Worm (Caenorhabditis elegans) whole organism, L3 larva: ENCODE data around the gene pes-23.

Experiments
- ama-1 ChIP-seq: fragments of 150-350 bp; optimal IDR thresholded peaks from 2 replicates; lab custom pipeline; 2018
- elt-2 ChIP-seq: sonication (generic microtip); optimal IDR thresholded peaks from 2 replicates; lab custom pipeline; 2016; ENCODE audit warnings: missing genetic modification reagents, mild to moderate bottlenecking, missing genetic modification characterization, missing compliant biosample characterization
- nhr-11 ChIP-seq: fragments of 150-350 bp; optimal IDR thresholded peaks from 2 replicates; lab custom pipeline; 2014; ENCODE audit warnings: missing biosample characterization, missing genetic modification characterization
- nhr-237 ChIP-seq: fragments of 150-350 bp; optimal IDR thresholded peaks from 2 replicates; lab custom pipeline; 2014; ENCODE audit warnings: missing biosample characterization, missing genetic modification characterization
- unc-39 ChIP-seq: sonication (generic microtip); optimal IDR thresholded peaks from 4 replicates; lab custom pipeline; 2017; ENCODE audit warnings: missing biosample characterization, missing genetic modification characterization

DNA sequence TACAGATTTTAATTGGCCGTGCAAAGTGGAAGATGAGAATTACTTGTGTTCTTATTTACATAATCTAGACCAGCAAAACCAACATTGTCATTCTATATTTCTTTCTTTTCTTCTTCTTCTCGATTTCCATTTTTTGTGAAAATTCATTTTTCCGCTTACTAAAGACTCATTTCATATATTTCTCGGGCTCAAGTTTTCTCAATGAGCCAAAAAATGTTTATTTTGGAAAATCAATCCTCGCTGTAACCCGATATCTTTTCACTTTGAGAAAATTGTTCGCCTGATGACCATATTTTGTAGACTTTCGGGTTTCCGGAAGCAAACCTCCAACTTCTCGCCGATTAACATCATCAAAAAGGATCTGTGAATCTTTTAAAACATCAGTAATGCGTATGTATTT, 12.8 kb downstream of the pes-23 start, which contains the start of gene nhx-4:
- TF ChIP-seq unc-39 (tag; lab: Kevin White, UChicago), result no peak
- TF ChIP-seq nhr-237 (tag; lab: Kevin White, UChicago), result no peak
- no peak for TF ChIP-seq elt-2 (tag; lab: Kevin White, UChicago)
- TF ChIP-seq ama-1 (lab: Kevin White, UChicago), result no peak
- no peak for TF ChIP-seq nhr-11 (tag; lab: Kevin White, UChicago)
